Worm (Caenorhabditis elegans) whole organism, mixed stage, embryonic: ENCODE data around the gene srx-122.
A peak's percentile ranks its signal among the peaks of the same experiment; 100 is the strongest.

Source experiments
- ces-1 ChIP-seq: fragments of 150-350 bp; optimal IDR thresholded peaks from 2 replicates; lab custom pipeline; 2014; ENCODE audit warnings: missing biosample characterization, missing genetic modification reagents, missing genetic modification characterization
- elt-3 ChIP-seq: fragments of 150-350 bp; optimal IDR thresholded peaks from 2 replicates; lab custom pipeline; 2014; ENCODE audit warnings: missing biosample characterization, missing genetic modification characterization
- hlh-1 ChIP-seq: fragments of 150-350 bp; optimal IDR thresholded peaks from 2 replicates; lab custom pipeline; 2014; ENCODE audit warnings: missing biosample characterization, missing genetic modification reagents, missing genetic modification characterization
- lin-13 ChIP-seq: fragments of 150-350 bp; optimal IDR thresholded peaks from 2 replicates; lab custom pipeline; 2014; ENCODE audit warnings: missing biosample characterization, missing genetic modification characterization
- lin-32 ChIP-seq: fragments of 200-800 bp; sonication (Bioruptor generic); optimal IDR thresholded peaks from 2 replicates; lab custom pipeline; 2018; ENCODE audit warnings: mild to moderate bottlenecking, missing genetic modification characterization, missing compliant biosample characterization
- mep-1 ChIP-seq: fragments of 150-350 bp; optimal IDR thresholded peaks from 2 replicates; lab custom pipeline; 2017; ENCODE audit warnings: missing biosample characterization, missing genetic modification reagents, missing genetic modification characterization, inconsistent platforms
- nhr-76 ChIP-seq: sonication (generic microtip); optimal IDR thresholded peaks from 2 replicates; lab custom pipeline; 2017; ENCODE audit warnings: missing biosample characterization, missing genetic modification characterization
- tbx-8 ChIP-seq: fragments of 200-800 bp; sonication (Bioruptor generic); optimal IDR thresholded peaks from 2 replicates; lab custom pipeline; 2018; ENCODE audit warnings: mild to moderate bottlenecking, missing genetic modification characterization, moderate library complexity, missing compliant biosample characterization
- unc-39 ChIP-seq: fragments of 150-350 bp; optimal IDR thresholded peaks from 2 replicates; lab custom pipeline; 2014; ENCODE audit warnings: missing biosample characterization, missing genetic modification characterization
- unc-62 ChIP-seq: fragments of 150-350 bp; optimal IDR thresholded peaks from 2 replicates; lab custom pipeline; 2014; ENCODE audit warnings: missing biosample characterization, missing genetic modification reagents, missing genetic modification characterization

ce11 chrV:3312067-3312666 is 14.5 kb upstream of the srx-122 start, which contains the start of gene arrd-18:
- TF ChIP-seq hlh-1 (tag; lab: Kevin White, UChicago) (peak; percentile 3), nhr-76 (no peak), lin-32 (GFP tag; lab: Kevin White, UChicago) (no peak), elt-3 (tag; lab: Kevin White, UChicago) (no peak), ces-1 (GFP tag; lab: Kevin White, UChicago) (peak; percentile 10), unc-39 (no peak), tbx-8 (GFP tag; lab: Kevin White, UChicago) (no peak), lin-13 (tag; lab: Kevin White, UChicago) (no peak), unc-62 (GFP tag; lab: Kevin White, UChicago) (no peak), mep-1 (no peak)
